ENCODE assay signal across 1 worm cellular context in genomic region chrV:4632808-4633207, ce11.
TF ChIP-seq lines count a peak whose summit lies in the region.
"Not testable (repeated sequence)": the region's sequence is repeated elsewhere in the genome, so short reads cannot be mapped to it uniquely, and the experiment has no call there.

No protein-coding gene starts in this region.

TF ChIP-seq in whole organism, L4 larva, 104 proteins besides CTCF, POLR2A, EP300 and RAD21 (continued from another document):
- peak; percentile 87; the same call in 1 of the 2 replicates for TF ChIP-seq F44E2.7 (GFP tag; IDR thresholded peaks at IDR 0.05; lab: Robert Waterston, UW)
- 0 out of 2 replicates have a peak, but pooled peaks have one; percentile 42 for TF ChIP-seq ctbp-1 (GFP tag; IDR thresholded peaks at IDR 0.05; lab: Robert Waterston, UW)
- TF ChIP-seq pha-4 (GFP tag; IDR thresholded peaks at IDR 0.05; lab: Robert Waterston, UW): peak; percentile 79
- not testable (repeated sequence) for TF ChIP-seq pha-4 (tag; optimal IDR thresholded peaks at IDR 0.05; lab: Kevin White, UChicago)
- 0 out of 2 replicates have a peak, but pooled peaks have one; percentile 32 for TF ChIP-seq Y75B8A.6 (GFP tag; IDR thresholded peaks at IDR 0.05; lab: Robert Waterston, UW)
- 0 out of 2 replicates have a peak, but pooled peaks have one; percentile 16 for TF ChIP-seq dmd-6 (GFP tag; IDR thresholded peaks at IDR 0.05; lab: Robert Waterston, UW)
- TF ChIP-seq lim-7 (GFP tag; IDR thresholded peaks at IDR 0.05; lab: Robert Waterston, UW): peak; percentile 80
- peak; percentile 58 for TF ChIP-seq set-16 (GFP tag; IDR thresholded peaks at IDR 0.05; lab: Robert Waterston, UW)
- peak; percentile 50; the same call in 1 of the 2 replicates for TF ChIP-seq php-3 (GFP tag; IDR thresholded peaks at IDR 0.05; lab: Robert Waterston, UW)
- peak; percentile 44 to 89; a peak in 3 of 4 replicates for TF ChIP-seq madf-5 (GFP tag; IDR thresholded peaks at IDR 0.05; lab: Robert Waterston, UW)
- 0 out of 2 replicates have a peak, but pooled peaks have one; percentile 51 for TF ChIP-seq tra-1 (GFP tag; IDR thresholded peaks at IDR 0.05; lab: Robert Waterston, UW)
- peak; percentile 96 for TF ChIP-seq dmd-8 (GFP tag; IDR thresholded peaks at IDR 0.05; lab: Robert Waterston, UW)
